Worm (Caenorhabditis elegans): Measurements from ENCODE around the gene dsc-4.

- no peak for TF ChIP-seq ztf-7 (tag; optimal IDR thresholded peaks at IDR 0.05)
- no peak for TF ChIP-seq rbr-2 (tag; optimal IDR thresholded peaks at IDR 0.05)
- no peak for TF ChIP-seq lsy-2 (tag; optimal IDR thresholded peaks at IDR 0.05)
Observed at ce11 chrIV:269107-269506, 51.2 kb downstream of the dsc-4 start, which contains the start of gene T21D12.11.
